Fruit fly (Drosophila melanogaster) whole organism, adult: Measurements from ENCODE around the gene CG9586.

Source experiments
- Hr96 ChIP-seq: fragments of 200-800 bp; sonication (Bioruptor generic); optimal IDR thresholded peaks from 2 replicates; lab custom pipeline; 2016; ENCODE audit warnings: missing biosample characterization, missing genetic modification characterization
- cic ChIP-seq: fragments of 200-800 bp; sonication (Bioruptor generic); optimal IDR thresholded peaks from 2 replicates; lab custom pipeline; 2017; ENCODE audit warnings: missing biosample characterization, mild to moderate bottlenecking, missing genetic modification characterization, moderate library complexity
- kay ChIP-seq: fragments of 200-800 bp; sonication (Bioruptor generic); peaks from one replicate; lab custom pipeline; 2016; ENCODE audit warnings: missing biosample characterization, missing genetic modification characterization, borderline replicate concordance
- toe ChIP-seq: fragments of 200-800 bp; sonication (Bioruptor generic); optimal IDR thresholded peaks from 2 replicates; lab custom pipeline; 2016; ENCODE audit warnings: missing biosample characterization, missing genetic modification characterization

dm6 chr2L:9160090-9160489 lies 6.2 kb downstream of the CG9586 start:
- TF ChIP-seq toe (GFP tag; lab: Kevin White, UChicago), result no peak
- TF ChIP-seq Hr96 (GFP tag; lab: Kevin White, UChicago), result no peak
- TF ChIP-seq cic (GFP tag; lab: Kevin White, UChicago), result no peak
- no peak for TF ChIP-seq kay (GFP tag; lab: Kevin White, UChicago)
